Worm (Caenorhabditis elegans): ENCODE results near the gene F20C5.7.

- TF ChIP-seq lin-11 (tag; optimal IDR thresholded peaks at IDR 0.05) = no peak
- TF ChIP-seq pha-4 (tag; optimal IDR thresholded peaks at IDR 0.05) = no peak
- no peak for TF ChIP-seq ets-4 (tag; optimal IDR thresholded peaks at IDR 0.05)
- no peak for TF ChIP-seq pax-1 (tag; optimal IDR thresholded peaks at IDR 0.05)
- no peak for TF ChIP-seq K09A11.1 (tag; optimal IDR thresholded peaks at IDR 0.05; ENCODE audit: insufficient read depth)
- no peak for TF ChIP-seq dmd-4 (tag; optimal IDR thresholded peaks at IDR 0.05; ENCODE audit: borderline replicate concordance)
- TF ChIP-seq nfya-1 (tag; optimal IDR thresholded peaks at IDR 0.05) = no peak
- no peak for TF ChIP-seq pros-1 (tag; optimal IDR thresholded peaks at IDR 0.05)
- TF ChIP-seq syd-9 (tag; optimal IDR thresholded peaks at IDR 0.05) = no peak
- TF ChIP-seq ceh-9 (tag; optimal IDR thresholded peaks at IDR 0.05) = no peak
- no peak for TF ChIP-seq nhr-11 (tag; optimal IDR thresholded peaks at IDR 0.05)
- TF ChIP-seq che-1 (tag; optimal IDR thresholded peaks at IDR 0.05) = no peak
- no peak for TF ChIP-seq ceh-30 (tag; optimal IDR thresholded peaks at IDR 0.05)
- no peak for TF ChIP-seq ref-2 (tag; optimal IDR thresholded peaks at IDR 0.05)
Measured at ce11 chrIV:8793223-8793622, 47.7 kb upstream of the F20C5.7 start.
